Fruit fly (Drosophila melanogaster): ENCODE data around the gene Ddrgk1.

The Ddrgk1 gene

dm6 chr3R:21214693-21215145 is at the start of gene Ddrgk1:
TSS of gene Ddrgk1 (plus strand) at chr3R:21215079.
- TF ChIP-seq Hr39 (GFP tag; optimal IDR thresholded peaks at IDR 0.05) = peak; percentile 44
- TF ChIP-seq CG3919 (GFP tag; optimal IDR thresholded peaks at IDR 0.05) = no peak
- peak; percentile 55 for TF ChIP-seq acj6 (GFP tag; optimal IDR thresholded peaks at IDR 0.05)
- peak; percentile 45 for TF ChIP-seq CG31627 (GFP tag; optimal IDR thresholded peaks at IDR 0.05)
- no peak for TF ChIP-seq Ets96B (tag; optimal IDR thresholded peaks at IDR 0.05)
- peak; percentile 77 for TF ChIP-seq fkh (GFP tag; optimal IDR thresholded peaks at IDR 0.05)
- TF ChIP-seq CG11762 (GFP tag; optimal IDR thresholded peaks at IDR 0.05; ENCODE audit: insufficient read depth) = no peak
- TF ChIP-seq CG11294 (GFP tag; IDR thresholded peaks at IDR 0.05) = 0 out of 2 replicates have a peak, but pooled peaks have one; percentile 6
- no peak for TF ChIP-seq CG15336 (GFP tag; IDR thresholded peaks at IDR 0.05)
- TF ChIP-seq lz (GFP tag; optimal IDR thresholded peaks at IDR 0.05) = peak; percentile 46
- peak; percentile 41 for TF ChIP-seq Sox14 (GFP tag; optimal IDR thresholded peaks at IDR 0.05)
- peak; percentile 56 for TF ChIP-seq esn (GFP tag; optimal IDR thresholded peaks at IDR 0.05)
- TF ChIP-seq cyc (GFP tag; optimal IDR thresholded peaks at IDR 0.05) = peak; percentile 20
- no peak for TF ChIP-seq achi (GFP tag; optimal IDR thresholded peaks at IDR 0.05)
- TF ChIP-seq topi (GFP tag; optimal IDR thresholded peaks at IDR 0.05) = peak; percentile 15

DNA sequence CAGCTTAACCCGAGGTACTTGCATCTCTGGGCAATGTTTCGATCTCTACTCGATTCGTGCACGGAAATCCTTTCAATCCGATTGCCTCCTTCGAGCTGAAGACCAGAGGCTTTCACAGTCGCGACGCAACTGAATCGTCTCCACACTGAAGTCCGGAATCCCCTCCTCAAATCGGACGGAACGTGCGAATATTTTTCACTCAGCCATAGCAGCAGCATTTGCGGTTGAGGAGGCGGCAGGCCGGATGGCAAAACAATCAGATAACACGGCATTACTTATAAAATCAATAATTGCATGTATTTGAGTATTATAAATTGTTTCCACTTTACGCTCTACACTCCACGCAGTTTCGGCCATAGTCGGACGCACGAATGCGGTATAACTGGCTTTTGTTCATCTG is 46.8 kb upstream of the Ddrgk1 start, which contains the start of gene Snmp1:
TSS of gene Snmp1 (minus strand) at position 101 of the 400 bp plus-strand sequence.
- TF ChIP-seq CG10669 (GFP tag; optimal IDR thresholded peaks at IDR 0.05) (no peak), fd59A (GFP tag; optimal IDR thresholded peaks at IDR 0.05) (no peak), CG6792 (GFP tag; optimal IDR thresholded peaks at IDR 0.05) (no peak), salr (GFP tag; optimal IDR thresholded peaks at IDR 0.05) (no peak), net (GFP tag; optimal IDR thresholded peaks at IDR 0.05) (no peak), CG8119 (GFP tag; IDR thresholded peaks at IDR 0.05) (no peak), dac (GFP tag; optimal IDR thresholded peaks at IDR 0.05) (no peak), CG11762 (GFP tag; optimal IDR thresholded peaks at IDR 0.05; ENCODE audit: insufficient read depth) (no peak), Sox102F (GFP tag; optimal IDR thresholded peaks at IDR 0.05) (no peak), Gug (GFP tag; IDR thresholded peaks at IDR 0.05) (no peak), fd85E (GFP tag; optimal IDR thresholded peaks at IDR 0.05) (no peak), Eip78C (GFP tag) (no peak), eg (GFP tag; IDR thresholded peaks at IDR 0.05) (no peak), pdm3 (GFP tag; optimal IDR thresholded peaks at IDR 0.05) (no peak), CG11294 (GFP tag; IDR thresholded peaks at IDR 0.05) (no peak), CG34406 (GFP tag; optimal IDR thresholded peaks at IDR 0.05) (no peak), esn (GFP tag; optimal IDR thresholded peaks at IDR 0.05) (no peak)

dm6 chr3R:21169525-21170149 is 45.2 kb upstream of the Ddrgk1 start:
- no peak for TF ChIP-seq CG15336 (GFP tag; IDR thresholded peaks at IDR 0.05)
- peak; percentile 63; the same call in 2 of the 3 replicates for TF ChIP-seq eg (GFP tag; IDR thresholded peaks at IDR 0.05)

DNA sequence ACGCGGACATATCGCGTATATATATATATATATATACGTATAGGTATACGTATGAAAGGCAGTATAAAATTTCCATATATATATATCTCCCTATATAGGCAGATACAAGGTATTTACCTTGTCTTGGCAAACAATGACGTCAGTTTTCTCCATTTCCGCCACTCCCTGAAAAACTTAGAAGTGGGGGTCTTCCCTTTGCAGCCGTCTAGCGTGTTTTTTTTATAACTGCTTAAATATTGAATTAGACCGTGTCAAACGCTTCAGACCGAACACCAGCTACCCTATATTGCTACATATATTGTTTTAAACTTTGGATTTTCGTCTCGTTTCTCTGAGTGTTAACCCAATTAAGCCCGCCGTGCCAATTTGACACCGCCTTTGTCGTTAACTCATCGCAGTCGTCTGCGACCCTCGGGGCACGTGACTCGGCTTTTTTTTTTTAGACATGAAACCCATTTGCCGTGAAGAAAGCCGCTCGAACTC is 38.2 kb upstream of the Ddrgk1 start:
- TF ChIP-seq CG8119 (GFP tag; IDR thresholded peaks at IDR 0.05) = no peak
- TF ChIP-seq Met (GFP tag; optimal IDR thresholded peaks at IDR 0.05) = no peak
- no peak for TF ChIP-seq Eip75B (GFP tag; optimal IDR thresholded peaks at IDR 0.05)
- TF ChIP-seq achi (GFP tag; optimal IDR thresholded peaks at IDR 0.05) = no peak
- TF ChIP-seq CG10631 (GFP tag; optimal IDR thresholded peaks at IDR 0.05) = peak; percentile 12
- TF ChIP-seq Hr4 (GFP tag; optimal IDR thresholded peaks at IDR 0.05) = no peak
- TF ChIP-seq Blimp-1 (GFP tag; optimal IDR thresholded peaks at IDR 0.05) = no peak
- peak; percentile 1 for TF ChIP-seq OdsH (GFP tag; optimal IDR thresholded peaks at IDR 0.05)
- TF ChIP-seq CG15336 (GFP tag; IDR thresholded peaks at IDR 0.05) = 0 out of 2 replicates have a peak, but pooled peaks have one; percentile 15
- no peak for TF ChIP-seq dsx (GFP tag; optimal IDR thresholded peaks at IDR 0.05; ENCODE audit: poor library complexity, severe bottlenecking)
- TF ChIP-seq Eip78C (GFP tag) = peak; percentile 49
- TF ChIP-seq spab (GFP tag; optimal IDR thresholded peaks at IDR 0.05) = peak; percentile 8
- TF ChIP-seq svp (GFP tag) = no peak
- TF ChIP-seq fkh (GFP tag; optimal IDR thresholded peaks at IDR 0.05) = peak; percentile 74
- peak; percentile 13 for TF ChIP-seq CG8632 (GFP tag; optimal IDR thresholded peaks at IDR 0.05)

All from whole organism, prepupa.